Worm (Caenorhabditis elegans) whole organism, L4/young adult: Measurements from ENCODE around the gene D1005.4.

Experiments
- W03F9.2 ChIP-seq: fragments of 150-350 bp; optimal IDR thresholded peaks from 2 replicates; lab custom pipeline; 2014; ENCODE audit warnings: missing biosample characterization, missing genetic modification characterization
- dao-5 ChIP-seq: sonication (generic microtip); optimal IDR thresholded peaks from 2 replicates; lab custom pipeline; 2016; ENCODE audit warnings: missing genotype, missing genetic modification characterization, moderate library complexity, missing compliant biosample characterization

DNA sequence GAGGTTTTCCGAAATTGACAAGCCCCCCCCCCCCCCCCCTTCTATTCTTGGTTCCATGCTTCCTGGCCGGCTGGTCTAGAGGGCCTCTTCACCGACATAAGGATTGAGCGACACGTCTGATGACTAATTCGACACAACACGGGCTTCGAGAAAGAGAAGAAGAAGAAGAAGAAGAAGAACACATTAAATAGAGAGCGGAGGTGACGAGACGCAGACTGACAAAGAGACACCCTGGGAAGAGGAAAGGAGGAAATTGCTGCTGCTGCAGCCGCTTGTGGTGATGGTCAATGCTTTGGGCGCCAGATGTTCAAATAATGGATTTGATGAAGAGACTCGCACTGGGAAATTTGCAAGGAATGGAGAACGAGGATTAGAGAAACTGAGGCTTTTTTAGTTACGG, 38.9 kb upstream of the D1005.4 start:
- TF ChIP-seq W03F9.2 (tag; lab: Kevin White, UChicago), result no peak
- no peak for TF ChIP-seq dao-5 (tag; lab: Kevin White, UChicago)
